Worm (Caenorhabditis elegans) whole organism, L4 larva: Measurements from ENCODE around the gene ZK945.4.

ENCODE experiments used
- D1046.2 ChIP-seq: fragments of 200-800 bp; sonication (Bioruptor generic); IDR thresholded peaks from 2 replicates; pipeline ENCODE4 v1.3.6; 2022; ENCODE audit warnings: missing genetic modification characterization, missing compliant biosample characterization
- F37D6.2 ChIP-seq: sonication (generic microtip); optimal IDR thresholded peaks from 2 replicates; lab custom pipeline; 2016; ENCODE audit warnings: mild to moderate bottlenecking, missing genetic modification characterization, missing compliant biosample characterization
- F44E2.7 ChIP-seq: fragments of 200-800 bp; sonication (Bioruptor generic); IDR thresholded peaks from 2 replicates; pipeline ENCODE4 v2.1.2; 2022; ENCODE audit warnings: missing genetic modification characterization, missing compliant biosample characterization
- R02D3.7 ChIP-seq: fragments of 150-350 bp; sonication (generic microtip); optimal IDR thresholded peaks from 3 replicates; lab custom pipeline; 2014; ENCODE audit warnings: missing biosample characterization, missing genetic modification characterization
- ZK546.5 ChIP-seq, 2 experiments: sonication (generic microtip); optimal IDR thresholded peaks; 2 replicates each; lab custom pipeline; 2017; ENCODE audit warnings: missing biosample characterization in 2 of 2, missing genetic modification characterization in 2 of 2
- aha-1 ChIP-seq: fragments of 150-350 bp; peaks from one replicate; lab custom pipeline; 2014; ENCODE audit warnings: missing biosample characterization, missing genetic modification characterization
- aly-2 ChIP-seq: sonication (generic microtip); optimal IDR thresholded peaks from 2 replicates; lab custom pipeline; 2018; ENCODE audit warnings: missing biosample characterization, missing genetic modification characterization
- ama-1 ChIP-seq: fragments of 150-350 bp; optimal IDR thresholded peaks from 2 replicates; lab custom pipeline; 2014; ENCODE audit warnings: inconsistent platforms, mixed read lengths
- ceh-20 ChIP-seq: fragments of 200-800 bp; sonication (Bioruptor generic); IDR thresholded peaks from 2 replicates; pipeline ENCODE4 v1.3.6; 2022; ENCODE audit warnings: missing genetic modification reagents, missing genetic modification characterization, missing compliant biosample characterization
- ceh-32 ChIP-seq: sonication (generic microtip); optimal IDR thresholded peaks from 2 replicates; lab custom pipeline; 2016; ENCODE audit warnings: mild to moderate bottlenecking, missing genetic modification characterization, missing compliant biosample characterization; ENCODE audit not compliant: poor library complexity
- ceh-62 ChIP-seq: sonication (generic microtip); optimal IDR thresholded peaks from 2 replicates; lab custom pipeline; 2017; ENCODE audit warnings: missing biosample characterization, missing genetic modification characterization
- ces-1 ChIP-seq: fragments of 150-350 bp; sonication (generic microtip); optimal IDR thresholded peaks from 4 replicates; lab custom pipeline; 2014; ENCODE audit warnings: missing biosample characterization, missing genetic modification reagents, missing genetic modification characterization
- daf-8 ChIP-seq: fragments of 200-800 bp; sonication (Bioruptor generic); IDR thresholded peaks from 2 replicates; pipeline ENCODE4 v1.3.6; 2022; ENCODE audit warnings: missing genetic modification characterization, missing compliant biosample characterization
- dpl-1 ChIP-seq: fragments of 150-350 bp; optimal IDR thresholded peaks from 2 replicates; lab custom pipeline; 2014; ENCODE audit warnings: missing biosample characterization, missing genetic modification reagents, missing genetic modification characterization
- egl-43 ChIP-seq: fragments of 200-800 bp; sonication (Bioruptor generic); IDR thresholded peaks from 2 replicates; pipeline ENCODE4 v1.3.6; 2022; ENCODE audit warnings: missing genetic modification reagents, missing genetic modification characterization, missing compliant biosample characterization
- fkh-10 ChIP-seq: fragments of 150-350 bp; optimal IDR thresholded peaks from 2 replicates; lab custom pipeline; 2014; ENCODE audit warnings: missing biosample characterization, missing genetic modification reagents, missing genetic modification characterization
- fos-1 ChIP-seq: fragments of 150-350 bp; optimal IDR thresholded peaks from 2 replicates; lab custom pipeline; 2014; ENCODE audit warnings: missing biosample characterization, missing genetic modification characterization
- gei-8 ChIP-seq: fragments of 200-800 bp; sonication (Bioruptor generic); optimal IDR thresholded peaks from 2 replicates; lab custom pipeline; 2018; ENCODE audit warnings: mild to moderate bottlenecking, missing genetic modification characterization, missing compliant biosample characterization
- lin-1 ChIP-seq: fragments of 200-800 bp; sonication (Bioruptor generic); IDR thresholded peaks from 2 replicates; pipeline ENCODE4 v1.3.6; 2022; ENCODE audit warnings: missing genetic modification reagents, missing genetic modification characterization, missing compliant biosample characterization
- lin-38 ChIP-seq: fragments of 200-800 bp; sonication (Bioruptor generic); IDR thresholded peaks from 2 replicates; pipeline ENCODE4 v1.3.6; 2022; ENCODE audit warnings: missing genetic modification reagents, missing genetic modification characterization, missing compliant biosample characterization
- lin-39 ChIP-seq: fragments of 150-350 bp; optimal IDR thresholded peaks from 2 replicates; lab custom pipeline; 2014; ENCODE audit warnings: missing biosample characterization, missing genetic modification reagents, missing genetic modification characterization
- mdl-1 ChIP-seq, 2 experiments: fragments of 150-350 bp in 1 of 2; sonication (generic microtip) in 1 of 2; optimal IDR thresholded peaks; 2 replicates each; lab custom pipeline; 2014 to 2017; ENCODE audit warnings: missing biosample characterization in 2 of 2, missing genetic modification characterization in 2 of 2
- mdt-29 ChIP-seq: fragments of 200-800 bp; sonication (Bioruptor generic); IDR thresholded peaks from 2 replicates; pipeline ENCODE4 v1.3.6; 2022; ENCODE audit warnings: missing genetic modification reagents, missing genetic modification characterization, missing compliant biosample characterization
- mxl-2 ChIP-seq: fragments of 200-800 bp; sonication (Bioruptor generic); conservative IDR thresholded peaks from 2 replicates; pipeline ENCODE4 v1.3.6; 2022; ENCODE audit warnings: missing genetic modification reagents, missing genetic modification characterization, missing compliant biosample characterization
- nhr-11 ChIP-seq: fragments of 150-350 bp; optimal IDR thresholded peaks from 2 replicates; lab custom pipeline; 2014; ENCODE audit warnings: missing biosample characterization, missing genetic modification characterization
- nhr-237 ChIP-seq: sonication (generic microtip); optimal IDR thresholded peaks from 2 replicates; lab custom pipeline; 2017; ENCODE audit warnings: missing biosample characterization, missing genetic modification characterization
- nhr-41 ChIP-seq: fragments of 200-800 bp; sonication (Bioruptor generic); IDR thresholded peaks from 2 replicates; pipeline ENCODE4 v1.3.6; 2022; ENCODE audit warnings: missing genetic modification reagents, missing genetic modification characterization, missing compliant biosample characterization
- nhr-77 ChIP-seq: fragments of 150-350 bp; optimal IDR thresholded peaks from 2 replicates; lab custom pipeline; 2014; ENCODE audit warnings: missing biosample characterization, missing genetic modification characterization
- pha-4 ChIP-seq, 2 experiments: fragments of 150-350 bp in 1 of 2; fragments of 200-800 bp in 1 of 2; sonication (Bioruptor generic) in 1 of 2; IDR thresholded peaks in 1 of 2; optimal IDR thresholded peaks in 1 of 2; 2 replicates each; pipeline versions ENCODE4 v1.3.6 to Lab custom; 2014 to 2022; ENCODE audit warnings: missing genetic modification characterization in 2 of 2, missing genetic modification reagents in 2 of 2, missing biosample characterization in 1 of 2, missing compliant biosample characterization in 1 of 2
- php-3 ChIP-seq: fragments of 200-800 bp; sonication (Bioruptor generic); IDR thresholded peaks from 2 replicates; pipeline ENCODE4 v1.3.6; 2022; ENCODE audit warnings: missing genetic modification reagents, missing genetic modification characterization, missing compliant biosample characterization
- pqm-1 ChIP-seq: sonication (generic microtip); optimal IDR thresholded peaks from 2 replicates; lab custom pipeline; 2017; ENCODE audit warnings: missing biosample characterization, missing genetic modification characterization
- rbr-2 ChIP-seq: sonication (generic microtip); optimal IDR thresholded peaks from 2 replicates; lab custom pipeline; 2016; ENCODE audit warnings: missing genotype, missing genetic modification characterization, missing compliant biosample characterization
- set-16 ChIP-seq: fragments of 200-800 bp; sonication (Bioruptor generic); IDR thresholded peaks from 2 replicates; pipeline ENCODE4 v1.3.6; 2022; ENCODE audit warnings: missing genetic modification reagents, missing genetic modification characterization, missing compliant biosample characterization
- snpc-4 ChIP-seq: fragments of 150-350 bp; optimal IDR thresholded peaks from 2 replicates; lab custom pipeline; 2014; ENCODE audit warnings: missing biosample characterization, missing genetic modification characterization
- spr-3 ChIP-seq: fragments of 200-800 bp; sonication (Bioruptor generic); optimal IDR thresholded peaks from 2 replicates; lab custom pipeline; 2018; ENCODE audit warnings: mild to moderate bottlenecking, missing genetic modification characterization, missing compliant biosample characterization
- tag-97 ChIP-seq: fragments of 200-800 bp; sonication (Bioruptor generic); IDR thresholded peaks from 2 replicates; pipeline ENCODE4 v1.3.6; 2022; ENCODE audit warnings: missing genetic modification characterization, missing compliant biosample characterization
- tra-1 ChIP-seq: fragments of 200-800 bp; sonication (Bioruptor generic); IDR thresholded peaks from 2 replicates; pipeline ENCODE4 v1.3.6; 2022; ENCODE audit warnings: missing genetic modification reagents, missing genetic modification characterization, missing compliant biosample characterization
- unc-130 ChIP-seq: sonication (generic microtip); optimal IDR thresholded peaks from 2 replicates; lab custom pipeline; 2016; ENCODE audit warnings: missing genetic modification reagents, missing genetic modification characterization, missing compliant biosample characterization
- unc-39 ChIP-seq: sonication (generic microtip); optimal IDR thresholded peaks from 2 replicates; lab custom pipeline; 2017; ENCODE audit warnings: missing biosample characterization, missing genetic modification characterization
- zfp-2 ChIP-seq: sonication (generic microtip); optimal IDR thresholded peaks from 2 replicates; lab custom pipeline; 2016; ENCODE audit warnings: mild to moderate bottlenecking, missing genetic modification characterization, missing compliant biosample characterization
- zip-2 ChIP-seq: fragments of 150-350 bp; optimal IDR thresholded peaks from 2 replicates; lab custom pipeline; 2014; ENCODE audit warnings: missing biosample characterization, missing genetic modification characterization
- ztf-11 ChIP-seq: fragments of 150-350 bp; optimal IDR thresholded peaks from 2 replicates; lab custom pipeline; 2014; ENCODE audit warnings: missing biosample characterization, missing genetic modification characterization

The ZK945.4 gene

DNA sequence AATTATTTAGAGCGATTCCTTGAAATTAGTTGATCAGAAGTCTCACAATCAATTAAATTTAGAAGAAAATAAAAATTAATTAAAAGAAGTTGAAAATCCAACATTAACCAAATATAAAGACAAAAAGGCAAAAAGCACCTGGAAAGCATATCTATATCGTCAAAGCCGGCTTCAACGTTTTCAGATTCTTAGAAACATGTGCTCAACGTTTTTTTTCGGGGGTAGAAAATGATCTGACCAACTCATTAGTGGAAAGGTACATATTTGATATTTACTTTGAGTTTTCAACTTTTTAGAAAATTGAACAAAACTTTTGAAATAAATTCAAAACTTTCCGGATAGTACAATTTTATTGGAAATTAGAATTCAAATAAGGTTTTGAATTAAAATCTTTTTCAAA lies 27.3 kb upstream of the ZK945.4 start:
- no peak for TF ChIP-seq fkh-10 (GFP tag; lab: Kevin White, UChicago)
- peak; percentile 76 for TF ChIP-seq aha-1
- peak; percentile 26 for TF ChIP-seq nhr-11 (tag; lab: Kevin White, UChicago)

- TF ChIP-seq tag-97 (GFP tag; lab: Robert Waterston, UW) (no peak), unc-130 (GFP tag; lab: Kevin White, UChicago) (no peak), aly-2 (tag; lab: Kevin White, UChicago) (no peak)
- TF ChIP-seq, all 104 proteins: peak for 0
Observed at ce11 chrII:10131760-10132159, 26.3 kb upstream of the ZK945.4 start, which contains the start of gene F27E5.5. Gene F27E5.5 (minus strand): TSS chrII:10131860.

- no peak for TF ChIP-seq gei-8
- no peak for TF ChIP-seq tag-97 (GFP tag; lab: Robert Waterston, UW)
- no peak for TF ChIP-seq rbr-2 (tag; lab: Kevin White, UChicago)
- TF ChIP-seq egl-43 (GFP tag; lab: Robert Waterston, UW) = no peak
Observed at ce11 chrII:10127389-10127788, 21.9 kb upstream of the ZK945.4 start, which contains the start of gene F27E5.8. Gene F27E5.8 (minus strand): TSS chrII:10127489.

- TF ChIP-seq nhr-237 (no peak), D1046.2 (GFP tag; lab: Robert Waterston, UW) (no peak), ama-1 (lab: Kevin White, UChicago) (no peak), nhr-77 (tag; lab: Kevin White, UChicago) (no peak), fkh-10 (GFP tag; lab: Kevin White, UChicago) (no peak), pqm-1 (tag; lab: Kevin White, UChicago) (no peak), ces-1 (no peak), ceh-62 (no peak)
Observed at ce11 chrII:10122465-10122864, 17.0 kb upstream of the ZK945.4 start, which contains the start of gene F27E5.7. Gene F27E5.7 (plus strand): TSS chrII:10122765.

DNA sequence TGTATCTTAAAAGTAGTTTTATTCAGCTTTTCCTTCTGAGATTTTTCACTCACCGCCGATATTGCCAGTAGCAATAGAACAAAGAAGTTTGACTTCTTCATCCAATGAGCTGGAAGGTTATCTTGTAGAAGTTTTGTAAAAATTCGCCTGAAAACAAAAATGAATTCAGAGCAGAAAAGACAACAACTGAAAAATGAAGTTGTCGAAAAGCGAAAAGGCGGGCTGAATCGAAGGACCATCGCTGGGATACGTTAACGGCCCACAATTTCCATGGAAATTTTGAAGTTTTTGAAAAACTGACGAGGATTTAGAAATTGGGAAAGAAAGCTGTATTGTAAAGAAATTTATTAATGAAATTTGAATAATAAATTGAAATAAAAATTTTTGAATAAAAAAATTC lies 16.2 kb upstream of the ZK945.4 start, which contains the start of gene lov-1:
lov-1 (minus strand) TSS at position 101 of the 400 bp plus-strand sequence.
- TF ChIP-seq zfp-2 (no peak), fos-1 (tag; lab: Kevin White, UChicago) (no peak), mdl-1 (tag; optimal IDR thresholded peaks at IDR 0.05; lab: Kevin White, UChicago) (no peak), ceh-20 (GFP tag; lab: Robert Waterston, UW) (no peak), dpl-1 (GFP tag; lab: Kevin White, UChicago) (no peak), daf-8 (GFP tag; lab: Robert Waterston, UW) (no peak), snpc-4 (tag; lab: Kevin White, UChicago) (no peak), ZK546.5 (tag; optimal IDR thresholded peaks at IDR 0.05; lab: Kevin White, UChicago) (no peak), tra-1 (no peak), pha-4 (GFP tag; IDR thresholded peaks at IDR 0.05; lab: Robert Waterston, UW) (no peak), pha-4 (tag; optimal IDR thresholded peaks at IDR 0.05; lab: Kevin White, UChicago) (no peak), lin-1 (no peak), gei-8 (no peak), ceh-32 (tag; lab: Kevin White, UChicago) (no peak), unc-39 (tag; lab: Kevin White, UChicago) (no peak)

DNA sequence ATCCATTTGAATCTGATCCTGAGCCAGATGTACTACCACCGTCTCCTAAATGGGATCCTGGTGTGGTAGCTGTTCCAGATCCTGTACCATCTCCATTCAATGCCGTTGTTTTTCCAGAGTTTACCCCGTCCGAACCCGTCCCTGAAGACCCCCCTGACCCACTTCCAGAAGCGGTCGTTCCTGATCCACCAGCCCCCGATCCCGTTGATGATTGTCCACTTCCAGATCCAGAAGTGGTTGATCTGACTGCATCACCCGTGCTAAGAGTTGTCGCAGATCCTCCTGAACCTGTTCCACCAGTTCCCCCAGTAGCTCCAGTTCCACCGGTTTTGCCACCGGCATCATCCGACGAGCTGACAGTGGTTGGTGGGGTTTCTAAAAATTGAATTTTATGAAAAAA lies 11.2 kb upstream of the ZK945.4 start:
- TF ChIP-seq F44E2.7 (GFP tag; lab: Robert Waterston, UW) = no peak
- TF ChIP-seq aha-1 = peak; percentile 54
- TF ChIP-seq set-16 (GFP tag; lab: Robert Waterston, UW) = peak; percentile 66

DNA sequence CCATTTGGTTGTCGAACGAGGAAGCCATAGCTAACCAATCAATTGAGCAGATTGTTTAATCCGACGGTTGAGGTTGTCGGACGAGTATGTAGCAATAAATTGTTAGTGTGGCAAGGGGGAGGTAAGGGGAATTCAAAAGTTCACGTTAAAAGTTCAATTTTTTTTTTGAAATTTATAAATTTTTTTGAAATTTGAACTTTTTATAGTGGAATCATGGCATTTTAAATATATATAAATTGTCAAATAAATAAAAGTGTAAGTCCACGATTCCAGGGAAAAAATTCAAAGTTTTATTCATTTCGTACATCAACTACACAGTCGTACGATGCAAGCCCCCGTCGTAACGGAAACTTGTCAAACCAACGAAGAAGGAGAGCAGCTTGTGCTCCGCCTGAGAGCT lies 2.9 kb upstream of the ZK945.4 start, which contains the start of the genes ZK945.7 and ZK945.8:
ZK945.7 (minus strand) TSS at position 101 of the 400 bp plus-strand sequence.
ZK945.8 (plus strand) TSS at position 275 of the 400 bp plus-strand sequence.
- no peak for TF ChIP-seq spr-3 (GFP tag; lab: Kevin White, UChicago)
- TF ChIP-seq nhr-41 = no peak
- TF ChIP-seq lin-38 (GFP tag; lab: Robert Waterston, UW) = no peak
- TF ChIP-seq php-3 = no peak
- TF ChIP-seq nhr-11 (tag; lab: Kevin White, UChicago) = no peak
- TF ChIP-seq tra-1 = no peak
- no peak for TF ChIP-seq ztf-11 (tag; lab: Kevin White, UChicago)
- no peak for TF ChIP-seq mxl-2
- TF ChIP-seq nhr-237 = no peak
- no peak for TF ChIP-seq lin-39 (tag; lab: Kevin White, UChicago)
- TF ChIP-seq zip-2 (tag; lab: Kevin White, UChicago) = no peak
- no peak for TF ChIP-seq F37D6.2 (tag; lab: Kevin White, UChicago)
- TF ChIP-seq mdt-29 (GFP tag; lab: Robert Waterston, UW) = no peak
- no peak for TF ChIP-seq fkh-10 (GFP tag; lab: Kevin White, UChicago)
- no peak for TF ChIP-seq R02D3.7 (tag; lab: Kevin White, UChicago)
